Fruit fly (Drosophila melanogaster) whole organism: ENCODE results near the gene Prim2.

ENCODE experiments used
- CG8478 ChIP-seq: fragments of >200 bp; optimal IDR thresholded peaks from 2 replicates; lab custom pipeline; 2018; ENCODE audit warnings: inconsistent platforms
- Dll ChIP-seq: fragments of >200 bp; optimal IDR thresholded peaks from 2 replicates; lab custom pipeline; 2017
- EcR ChIP-seq, 2 experiments: fragments of >200 bp; optimal IDR thresholded peaks; 2 replicates each; lab custom pipeline; 2017; ENCODE audit warnings: missing biosample characterization in 2 of 2, missing genetic modification characterization in 2 of 2, missing genetic modification reagents in 2 of 2
- pan ChIP-seq: fragments of >200 bp; optimal IDR thresholded peaks from 2 replicates; lab custom pipeline; 2017
- psq ChIP-seq: fragments of >200 bp; optimal IDR thresholded peaks from 2 replicates; lab custom pipeline; 2017
- usp ChIP-seq: fragments of >200 bp; optimal IDR thresholded peaks from 2 replicates; lab custom pipeline; 2017; ENCODE audit warnings: missing biosample characterization, missing genetic modification characterization, mixed read lengths

The Prim2 gene

DNA sequence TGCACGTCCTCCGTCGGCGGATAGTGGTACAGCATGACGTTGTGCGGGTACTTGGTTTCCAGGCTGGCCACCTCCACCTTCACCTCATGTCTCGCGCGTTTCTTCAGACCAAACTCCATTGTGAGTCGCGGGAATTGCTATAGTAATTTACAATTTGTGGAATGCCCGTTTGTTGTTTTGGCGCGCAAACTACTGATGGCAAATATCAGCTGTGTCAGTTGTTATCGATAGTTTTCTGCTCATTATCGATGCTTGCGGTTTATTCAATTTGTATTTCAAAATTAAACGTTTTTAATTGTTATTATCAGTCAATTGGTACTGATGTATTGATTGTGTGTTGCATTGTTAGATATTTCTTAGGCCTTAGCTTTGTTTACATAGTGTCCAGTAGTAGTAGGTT, at the start of gene Prim2:
Prim2 (minus strand) TSS at position 197 of the 400 bp plus-strand sequence.
- TF ChIP-seq Dll (lab: Kevin White, UChicago) (no peak), usp (GFP tag; lab: Kevin White, UChicago) (no peak), CG8478 (lab: Kevin White, UChicago) (no peak), pan (lab: Kevin White, UChicago) (no peak), EcR (GFP tag; optimal IDR thresholded peaks at IDR 0.05; lab: Kevin White, UChicago) (no peak), psq (lab: Kevin White, UChicago) (no peak)

DNA sequence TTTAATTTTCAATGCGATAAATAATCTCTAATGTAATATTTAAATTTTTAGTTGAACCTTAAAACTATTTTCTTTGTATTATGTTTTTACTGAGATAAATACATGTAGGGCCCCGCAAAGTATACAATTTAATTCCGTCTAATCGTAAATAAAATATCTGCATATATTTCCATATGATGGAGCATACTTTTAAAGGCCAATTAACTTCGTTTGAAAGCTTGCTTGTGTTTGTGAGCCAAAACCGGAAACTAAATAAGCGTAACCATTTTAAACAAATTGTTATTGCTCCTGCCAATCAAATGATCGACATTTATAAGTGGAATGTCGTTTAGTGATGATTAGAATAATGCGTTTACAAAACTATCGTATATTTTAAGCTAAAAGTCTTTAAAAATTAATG, 49.4 kb upstream of the Prim2 start:
- TF ChIP-seq pan (lab: Kevin White, UChicago) (no peak), CG8478 (lab: Kevin White, UChicago) (no peak), Dll (lab: Kevin White, UChicago) (no peak), EcR (GFP tag; optimal IDR thresholded peaks at IDR 0.05; lab: Kevin White, UChicago) (no peak)

DNA sequence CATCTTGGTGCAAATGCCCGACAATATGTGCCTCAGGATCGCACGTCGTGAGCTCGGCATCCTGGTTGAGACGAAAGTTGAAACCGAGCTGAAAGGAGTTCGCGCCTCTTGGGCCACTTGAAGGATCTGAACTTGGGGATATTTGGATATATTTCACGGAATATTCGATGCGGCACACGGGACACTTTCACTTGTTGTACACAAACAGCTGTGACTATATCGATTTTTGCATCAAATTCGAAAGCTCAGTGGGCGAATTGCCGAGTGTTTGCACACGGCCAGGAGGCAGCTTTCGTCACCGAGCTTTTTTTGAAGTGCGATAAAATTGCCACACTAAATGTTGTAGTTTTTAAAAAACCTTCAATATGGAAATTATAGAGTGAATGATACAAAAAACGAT, 49.0 kb upstream of the Prim2 start, which contains the start of gene CG13248:
CG13248 (minus strand) TSS at position 222 of the 400 bp plus-strand sequence.
- TF ChIP-seq CG8478 (lab: Kevin White, UChicago) (no peak), usp (GFP tag; lab: Kevin White, UChicago) (no peak), pan (lab: Kevin White, UChicago) (no peak), Dll (lab: Kevin White, UChicago) (no peak), EcR (GFP tag; optimal IDR thresholded peaks at IDR 0.05; lab: Kevin White, UChicago) (no peak), psq (lab: Kevin White, UChicago) (no peak)

- TF ChIP-seq CG8478 (lab: Kevin White, UChicago), result no peak
- TF ChIP-seq usp (GFP tag; lab: Kevin White, UChicago), result no peak
- no peak for TF ChIP-seq EcR (GFP tag; optimal IDR thresholded peaks at IDR 0.05; lab: Kevin White, UChicago)
- TF ChIP-seq psq (lab: Kevin White, UChicago), result no peak
- TF ChIP-seq Dll (lab: Kevin White, UChicago), result no peak
- TF ChIP-seq pan (lab: Kevin White, UChicago), result no peak
Measured at dm6 chr3L:20405971-20406948, 44.9 kb upstream of the Prim2 start.

DNA sequence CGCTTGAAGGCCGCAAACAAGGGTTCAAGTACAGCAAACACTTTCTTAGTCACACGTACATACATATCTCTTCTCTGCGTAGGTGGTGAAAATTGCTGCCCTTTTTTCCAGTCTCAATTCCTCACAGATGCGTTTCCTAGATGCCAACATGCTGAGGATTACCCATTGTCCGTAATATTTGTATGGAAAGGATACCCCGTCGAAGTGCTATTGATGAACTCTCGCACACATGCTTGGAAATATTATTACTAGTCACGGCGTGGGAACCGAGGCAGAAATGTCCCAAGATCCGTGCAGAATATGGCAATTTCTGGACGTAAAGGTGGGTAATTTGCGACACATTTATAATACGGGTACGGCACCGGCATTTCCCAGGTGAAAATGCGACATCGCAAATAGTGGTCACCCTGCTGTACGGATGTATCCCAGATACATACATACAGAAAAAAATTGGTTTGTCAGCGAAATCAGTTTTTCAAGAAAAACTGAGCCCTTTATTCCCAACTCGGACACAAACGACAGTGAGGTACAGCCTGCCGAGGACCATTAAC, 44.0 kb upstream of the Prim2 start:
- TF ChIP-seq pan (lab: Kevin White, UChicago) (no peak), EcR (GFP tag; optimal IDR thresholded peaks at IDR 0.05; lab: Kevin White, UChicago) (no peak), usp (GFP tag; lab: Kevin White, UChicago) (no peak), psq (lab: Kevin White, UChicago) (no peak), Dll (lab: Kevin White, UChicago) (no peak), CG8478 (lab: Kevin White, UChicago) (no peak)

- no peak for TF ChIP-seq pan (lab: Kevin White, UChicago)
- peak in 1 of 2 experiments; percentile 35 for TF ChIP-seq EcR (GFP tag; optimal IDR thresholded peaks at IDR 0.05; lab: Kevin White, UChicago)
Measured at dm6 chr3L:20404515-20404914, 43.1 kb upstream of the Prim2 start.

- no peak for TF ChIP-seq CG8478 (lab: Kevin White, UChicago)
- no peak for TF ChIP-seq usp (GFP tag; lab: Kevin White, UChicago)
- no peak for TF ChIP-seq psq (lab: Kevin White, UChicago)
Measured at dm6 chr3L:20403493-20404379, 42.4 kb upstream of the Prim2 start.

- no peak for TF ChIP-seq EcR (GFP tag; optimal IDR thresholded peaks at IDR 0.05; lab: Kevin White, UChicago)
- no peak for TF ChIP-seq CG8478 (lab: Kevin White, UChicago)
- no peak for TF ChIP-seq pan (lab: Kevin White, UChicago)
- TF ChIP-seq usp (GFP tag; lab: Kevin White, UChicago), result no peak
- TF ChIP-seq psq (lab: Kevin White, UChicago), result no peak
- TF ChIP-seq Dll (lab: Kevin White, UChicago), result no peak
Measured at dm6 chr3L:20402665-20403492, 41.5 kb upstream of the Prim2 start.

- TF ChIP-seq usp (GFP tag; lab: Kevin White, UChicago) (no peak), CG8478 (lab: Kevin White, UChicago) (peak; percentile 27), psq (lab: Kevin White, UChicago) (peak; percentile 5)
Measured at dm6 chr3L:20401026-20401912, 39.9 kb upstream of the Prim2 start, which contains the start of gene trbl. TSS of gene trbl (minus strand) at chr3L:20401609.
